Worm (Caenorhabditis elegans): ENCODE data around the gene nep-15.

Gene nep-15

DNA sequence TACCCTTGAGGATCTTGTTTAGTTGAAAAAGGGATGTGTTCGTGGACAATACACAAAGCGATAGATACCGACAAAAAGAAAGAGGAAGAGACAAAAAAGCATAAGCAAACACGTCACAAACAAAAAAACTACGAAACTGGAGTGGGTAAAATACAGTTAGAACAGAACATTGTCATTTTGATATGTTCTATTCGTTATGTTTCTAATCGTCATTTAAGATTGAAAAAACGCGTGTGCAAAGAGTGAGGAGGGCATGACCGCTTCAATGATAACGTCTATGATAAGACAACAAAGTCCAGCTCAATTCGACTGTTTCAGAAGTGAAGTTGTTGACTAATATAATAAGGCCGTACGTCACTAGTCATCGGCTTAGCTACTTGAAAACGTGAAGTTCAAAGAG, 16.7 kb upstream of the nep-15 start:
- TF ChIP-seq elt-2 (tag; optimal IDR thresholded peaks at IDR 0.05) = no peak
- no peak for TF ChIP-seq ztf-16 (tag; optimal IDR thresholded peaks at IDR 0.05)
- no peak for TF ChIP-seq tbx-7 (tag; optimal IDR thresholded peaks at IDR 0.05)
- TF ChIP-seq ceh-2 (tag; optimal IDR thresholded peaks at IDR 0.05) = no peak
- TF ChIP-seq T23F11.4 (GFP tag; optimal IDR thresholded peaks at IDR 0.05) = no peak
- no peak for TF ChIP-seq ama-1 (optimal IDR thresholded peaks at IDR 0.05)
- TF ChIP-seq ref-2 (tag; optimal IDR thresholded peaks at IDR 0.05) = no peak
- TF ChIP-seq ceh-48 (tag; optimal IDR thresholded peaks at IDR 0.05) = no peak
- TF ChIP-seq fax-1 (tag; optimal IDR thresholded peaks at IDR 0.05) = no peak
- no peak for TF ChIP-seq mec-3 (tag; optimal IDR thresholded peaks at IDR 0.05; ENCODE audit: borderline replicate concordance)
- no peak for TF ChIP-seq F13H6.1 (tag; optimal IDR thresholded peaks at IDR 0.05)
- TF ChIP-seq ceh-31 (tag; optimal IDR thresholded peaks at IDR 0.05) = no peak
- no peak for TF ChIP-seq pax-1 (tag; optimal IDR thresholded peaks at IDR 0.05)
- no peak for TF ChIP-seq elt-4 (tag; optimal IDR thresholded peaks at IDR 0.05)

DNA sequence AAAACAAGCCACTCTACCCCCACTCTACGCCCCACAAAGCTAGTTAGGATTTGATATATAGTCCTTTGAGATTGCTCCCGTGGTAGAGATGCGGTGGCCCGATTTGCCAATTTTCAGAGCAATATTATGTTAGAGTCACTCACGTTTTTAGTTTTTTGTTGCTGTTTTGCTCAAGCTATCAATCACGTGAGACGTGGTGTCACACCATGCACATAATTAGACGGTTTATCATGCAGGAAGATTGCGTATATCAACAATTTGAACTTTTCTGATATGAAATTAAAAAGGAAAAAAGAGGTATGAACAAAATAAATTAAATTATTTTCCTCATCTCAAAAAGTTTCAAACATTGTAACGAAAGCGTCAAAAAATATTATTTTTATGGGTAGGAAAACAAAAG, 15.7 kb upstream of the nep-15 start:
- TF ChIP-seq ceh-30 (tag; optimal IDR thresholded peaks at IDR 0.05) = no peak
- no peak for TF ChIP-seq mec-3 (tag; optimal IDR thresholded peaks at IDR 0.05; ENCODE audit: borderline replicate concordance)
- no peak for TF ChIP-seq ceh-19 (GFP tag; optimal IDR thresholded peaks at IDR 0.05)
- no peak for TF ChIP-seq Y22D7AL.16 (tag; optimal IDR thresholded peaks at IDR 0.05)
- TF ChIP-seq hlh-6 (tag; optimal IDR thresholded peaks at IDR 0.05) = no peak
- TF ChIP-seq F13H6.1 (tag; optimal IDR thresholded peaks at IDR 0.05) = no peak
- no peak for TF ChIP-seq fkh-6 (tag; optimal IDR thresholded peaks at IDR 0.05)
- no peak for TF ChIP-seq pag-3 (tag; optimal IDR thresholded peaks at IDR 0.05; ENCODE audit: borderline replicate concordance)
- TF ChIP-seq dmd-4 (tag; optimal IDR thresholded peaks at IDR 0.05; ENCODE audit: borderline replicate concordance) = no peak
- no peak for TF ChIP-seq ama-1 (optimal IDR thresholded peaks at IDR 0.05)
- no peak for TF ChIP-seq ceh-48 (tag; optimal IDR thresholded peaks at IDR 0.05)
- no peak for TF ChIP-seq unc-3 (GFP tag; conservative IDR thresholded peaks at IDR 0.05)
- TF ChIP-seq unc-3 (tag; optimal IDR thresholded peaks at IDR 0.05) = no peak
- no peak for TF ChIP-seq ztf-16 (tag; optimal IDR thresholded peaks at IDR 0.05)
- TF ChIP-seq ceh-22 (tag; optimal IDR thresholded peaks at IDR 0.05) = no peak
- TF ChIP-seq unc-55 (GFP tag; optimal IDR thresholded peaks at IDR 0.05) = no peak
- no peak for TF ChIP-seq ceh-6 (GFP tag; optimal IDR thresholded peaks at IDR 0.05)
- TF ChIP-seq unc-86 (tag; optimal IDR thresholded peaks at IDR 0.05) = no peak
- TF ChIP-seq tbx-2 (tag; optimal IDR thresholded peaks at IDR 0.05) = no peak
- TF ChIP-seq zip-5 (tag; optimal IDR thresholded peaks at IDR 0.05) = no peak
- no peak for TF ChIP-seq fax-1 (tag; optimal IDR thresholded peaks at IDR 0.05)

DNA sequence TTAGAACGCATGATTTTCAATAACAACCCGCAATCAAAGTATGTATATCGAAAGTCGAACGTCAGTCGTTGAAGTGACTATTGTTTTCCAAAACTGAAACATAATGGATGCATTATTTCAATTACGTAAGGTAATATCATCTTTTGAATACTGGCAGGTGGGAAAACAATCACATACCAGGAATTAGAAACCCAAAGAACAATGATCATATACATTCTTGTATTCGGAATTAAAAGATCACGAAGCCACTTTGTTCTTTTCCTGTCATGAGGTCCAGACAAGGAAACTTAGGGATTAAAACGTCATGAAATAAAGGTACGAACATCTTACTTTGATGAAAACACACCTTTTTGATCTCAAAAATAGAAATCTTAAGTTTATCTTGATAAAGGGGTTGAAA, 9.6 kb upstream of the nep-15 start:
- TF ChIP-seq tbx-2 (tag; optimal IDR thresholded peaks at IDR 0.05) (no peak), ceh-31 (tag; optimal IDR thresholded peaks at IDR 0.05) (no peak), sox-2 (GFP tag; IDR thresholded peaks at IDR 0.05) (no peak), pha-2 (tag; optimal IDR thresholded peaks at IDR 0.05) (no peak), nhr-11 (tag; optimal IDR thresholded peaks at IDR 0.05) (no peak), ceh-45 (GFP tag; IDR thresholded peaks at IDR 0.05) (no peak), dve-1 (tag; optimal IDR thresholded peaks at IDR 0.05) (no peak), ceh-6 (GFP tag; optimal IDR thresholded peaks at IDR 0.05) (no peak), ceh-14 (tag; optimal IDR thresholded peaks at IDR 0.05) (no peak), pax-1 (tag; optimal IDR thresholded peaks at IDR 0.05) (no peak), syd-9 (tag; optimal IDR thresholded peaks at IDR 0.05) (no peak), pqm-1 (tag; optimal IDR thresholded peaks at IDR 0.05) (no peak), hlh-6 (tag; optimal IDR thresholded peaks at IDR 0.05) (no peak), ref-2 (tag; optimal IDR thresholded peaks at IDR 0.05) (no peak), madf-2 (tag; optimal IDR thresholded peaks at IDR 0.05) (no peak), hlh-13 (GFP tag; optimal IDR thresholded peaks at IDR 0.05) (no peak), zip-5 (tag; optimal IDR thresholded peaks at IDR 0.05) (no peak), ceh-30 (tag; optimal IDR thresholded peaks at IDR 0.05) (no peak), unc-86 (tag; optimal IDR thresholded peaks at IDR 0.05) (no peak), ztf-16 (tag; optimal IDR thresholded peaks at IDR 0.05) (no peak)

Measured in whole organism, late embryonic.